Fruit fly (Drosophila melanogaster) S2 (cell line): ENCODE data around the gene CG14111.

ENCODE experiments used
- CG8478 ChIP-seq: fragments of >200 bp; optimal IDR thresholded peaks from 2 replicates; lab custom pipeline; 2018
- CTCF ChIP-seq, 2 experiments: fragments of >200 bp; optimal IDR thresholded peaks; 2 replicates each; lab custom pipeline; 2018

DNA sequence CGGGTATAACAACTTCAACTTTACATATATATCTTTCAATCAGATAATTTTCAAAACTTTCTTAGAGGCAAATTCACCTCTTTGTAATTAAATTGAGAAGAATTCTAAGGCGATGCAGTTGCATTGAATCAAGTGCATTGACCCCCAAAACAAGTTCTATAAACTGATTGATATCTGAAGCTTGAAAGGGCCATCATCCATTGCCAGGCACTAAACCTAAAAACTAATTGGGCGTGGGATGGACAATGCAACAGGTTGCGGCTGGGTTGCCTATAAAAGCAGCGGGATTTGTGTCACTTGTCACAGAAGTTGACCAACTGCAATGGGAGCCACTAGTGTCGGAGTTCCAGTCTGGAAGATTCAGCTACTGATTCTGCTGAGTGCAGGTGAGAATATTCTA lies 6.7 kb downstream of the CG14111 start, which contains the start of gene CG14110:
- no peak for TF ChIP-seq CTCF (optimal IDR thresholded peaks at IDR 0.05; lab: Kevin White, UChicago)
- TF ChIP-seq CG8478: no peak
